Worm (Caenorhabditis elegans) whole organism, young adult: ENCODE measurements around the gene K11H12.8.
A peak's percentile ranks its signal among the peaks of the same experiment; 100 is the strongest.

Experiments used
- B0035.1 ChIP-seq: sonication (generic microtip); optimal IDR thresholded peaks from 2 replicates; lab custom pipeline; 2016; ENCODE audit warnings: missing genetic modification characterization, mild to moderate bottlenecking, missing compliant biosample characterization, missing genotype, missing genetic modification reagents
- B0261.1 ChIP-seq: sonication (generic microtip); optimal IDR thresholded peaks from 2 replicates; lab custom pipeline; 2016; ENCODE audit warnings: mild to moderate bottlenecking, missing genetic modification characterization, moderate library complexity, missing compliant biosample characterization
- F10E7.11 ChIP-seq: sonication (generic microtip); optimal IDR thresholded peaks from 2 replicates; lab custom pipeline; 2017; ENCODE audit warnings: mild to moderate bottlenecking, missing genetic modification characterization, moderate library complexity, missing compliant biosample characterization
- F33H1.4 ChIP-seq: fragments of 200-800 bp; sonication (Bioruptor generic); IDR thresholded peaks from 2 replicates; pipeline ENCODE4 v1.3.6; 2022; ENCODE audit warnings: missing genetic modification reagents, missing genetic modification characterization, missing compliant biosample characterization
- F49E8.2 ChIP-seq: sonication (generic microtip); optimal IDR thresholded peaks from 3 replicates; lab custom pipeline; 2017; ENCODE audit warnings: missing genetic modification characterization, mild to moderate bottlenecking, missing compliant biosample characterization, antibody characterized with exemption, moderate library complexity; ENCODE audit not compliant: insufficient read depth
- K11D2.4 ChIP-seq: fragments of 200-800 bp; sonication (Bioruptor generic); IDR thresholded peaks from 2 replicates; pipeline ENCODE4 v1.3.6; 2022; ENCODE audit warnings: missing genetic modification reagents, missing genetic modification characterization, missing compliant biosample characterization
- K12H6.12 ChIP-seq: fragments of 200-800 bp; sonication (Bioruptor generic); optimal IDR thresholded peaks from 2 replicates; lab custom pipeline; 2018; ENCODE audit warnings: mild to moderate bottlenecking, missing genetic modification characterization, missing compliant biosample characterization
- Y56A3A.18 ChIP-seq: fragments of 200-800 bp; sonication (Bioruptor generic); IDR thresholded peaks from 2 replicates; pipeline ENCODE4 v1.3.6; 2022; ENCODE audit warnings: missing genetic modification reagents, missing genetic modification characterization, missing compliant biosample characterization
- ZK185.1 ChIP-seq: sonication (generic microtip); optimal IDR thresholded peaks from 2 replicates; lab custom pipeline; 2016; ENCODE audit warnings: mild to moderate bottlenecking, missing genetic modification characterization, missing compliant biosample characterization; ENCODE audit not compliant: poor library complexity, severe bottlenecking
- attf-5 ChIP-seq: fragments of 200-800 bp; sonication (Bioruptor generic); optimal IDR thresholded peaks from 2 replicates; lab custom pipeline; 2018; ENCODE audit warnings: mild to moderate bottlenecking, missing genetic modification characterization, missing compliant biosample characterization
- ceh-79 ChIP-seq: sonication (generic microtip); optimal IDR thresholded peaks from 2 replicates; lab custom pipeline; 2017; ENCODE audit warnings: mild to moderate bottlenecking, missing genetic modification characterization, missing compliant biosample characterization
- ceh-91 ChIP-seq: fragments of 200-800 bp; sonication (Bioruptor generic); IDR thresholded peaks from 2 replicates; pipeline ENCODE4 v1.3.6; 2022; ENCODE audit warnings: missing genetic modification reagents, missing genetic modification characterization, missing compliant biosample characterization
- dox-1 ChIP-seq: fragments of 200-800 bp; sonication (Bioruptor generic); IDR thresholded peaks from 2 replicates; pipeline ENCODE4 v1.3.6; 2022; ENCODE audit warnings: missing genetic modification reagents, missing genetic modification characterization, missing compliant biosample characterization
- dpl-1 ChIP-seq: fragments of 150-350 bp; optimal IDR thresholded peaks from 2 replicates; lab custom pipeline; 2014; ENCODE audit warnings: missing biosample characterization, missing genetic modification reagents, missing genetic modification characterization
- egl-18 ChIP-seq: fragments of 200-800 bp; sonication (Bioruptor generic); IDR thresholded peaks from 2 replicates; pipeline ENCODE4 v1.3.6; 2022; ENCODE audit warnings: missing genetic modification reagents, missing genetic modification characterization, missing compliant biosample characterization
- egl-44 ChIP-seq: fragments of 200-800 bp; sonication (Bioruptor generic); IDR thresholded peaks from 2 replicates; pipeline ENCODE4 v1.3.6; 2022; ENCODE audit warnings: missing genetic modification reagents, missing genetic modification characterization, missing compliant biosample characterization
- ets-4 ChIP-seq: fragments of 200-800 bp; sonication (Bioruptor generic); optimal IDR thresholded peaks from 2 replicates; lab custom pipeline; 2018; ENCODE audit warnings: mild to moderate bottlenecking, missing genetic modification characterization, missing compliant biosample characterization
- hlh-12 ChIP-seq: sonication (generic microtip); optimal IDR thresholded peaks from 2 replicates; lab custom pipeline; 2016; ENCODE audit warnings: missing genetic modification characterization, missing compliant biosample characterization
- hmg-1.2 ChIP-seq: fragments of 200-800 bp; sonication (Bioruptor generic); IDR thresholded peaks from 2 replicates; pipeline ENCODE4 v1.3.6; 2022; ENCODE audit warnings: missing genetic modification reagents, missing genetic modification characterization, missing compliant biosample characterization
- hmg-20 ChIP-seq: fragments of 200-800 bp; sonication (Bioruptor generic); IDR thresholded peaks from 2 replicates; pipeline ENCODE4 v1.3.6; 2022; ENCODE audit warnings: missing genetic modification reagents, missing genetic modification characterization, missing compliant biosample characterization
- hsf-1 ChIP-seq: fragments of 200-800 bp; sonication (Bioruptor generic); IDR thresholded peaks from 2 replicates; pipeline ENCODE4 v1.3.6; 2022; ENCODE audit warnings: missing genetic modification reagents, missing genetic modification characterization, missing compliant biosample characterization
- lag-1 ChIP-seq: fragments of 200-800 bp; sonication (Bioruptor generic); IDR thresholded peaks from 2 replicates; pipeline ENCODE4 v1.3.6; 2022; ENCODE audit warnings: missing genetic modification reagents, missing genetic modification characterization, missing compliant biosample characterization
- lin-35 ChIP-seq, 3 experiments: fragments of 150-350 bp in 2 of 3; sonication (generic microtip) in 1 of 3; optimal IDR thresholded peaks; 2 replicates each; lab custom pipeline; 2014 to 2018; ENCODE audit warnings: missing biosample characterization in 3 of 3, missing genetic modification characterization in 3 of 3, missing genetic modification reagents in 3 of 3
- madf-10 ChIP-seq: sonication (generic microtip); optimal IDR thresholded peaks from 2 replicates; lab custom pipeline; 2016; ENCODE audit warnings: mild to moderate bottlenecking, missing genetic modification characterization, missing compliant biosample characterization
- mcd-1 ChIP-seq: fragments of 200-800 bp; sonication (Bioruptor generic); IDR thresholded peaks from 2 replicates; pipeline ENCODE4 v1.3.6; 2022; ENCODE audit warnings: missing genetic modification reagents, missing genetic modification characterization, missing compliant biosample characterization
- mxl-1 ChIP-seq: sonication (generic microtip); optimal IDR thresholded peaks from 2 replicates; lab custom pipeline; 2016; ENCODE audit warnings: missing genetic modification characterization, missing compliant biosample characterization
- nfya-2 ChIP-seq: fragments of 200-800 bp; sonication (Bioruptor generic); IDR thresholded peaks from 2 replicates; pipeline ENCODE4 v1.3.6; 2022; ENCODE audit warnings: missing genetic modification reagents, missing genetic modification characterization, missing compliant biosample characterization
- nhr-80 ChIP-seq: sonication (generic microtip); optimal IDR thresholded peaks from 2 replicates; lab custom pipeline; 2016; ENCODE audit warnings: missing genetic modification characterization, missing compliant biosample characterization
- rcor-1 ChIP-seq: fragments of 200-800 bp; sonication (Bioruptor generic); IDR thresholded peaks from 2 replicates; pipeline ENCODE4 v1.3.6; 2022; ENCODE audit warnings: missing genetic modification reagents, missing genetic modification characterization, missing compliant biosample characterization
- rec-8 ChIP-seq, 2 experiments: sonication (generic microtip); optimal IDR thresholded peaks; 2 replicates each; lab custom pipeline; 2016; ENCODE audit warnings: mild to moderate bottlenecking in 2 of 2, missing genetic modification characterization in 2 of 2, missing genetic modification reagents in 2 of 2, missing genotype in 2 of 2, missing biosample characterization in 1 of 2, missing compliant biosample characterization in 1 of 2, moderate library complexity in 1 of 2
- rpc-1 ChIP-seq, 2 experiments: fragments of 150-350 bp in 1 of 2; sonication (generic microtip) in 1 of 2; optimal IDR thresholded peaks; 2 replicates each; lab custom pipeline; 2014 to 2018; ENCODE audit warnings: missing biosample characterization in 1 of 2, missing genetic modification characterization in 1 of 2, missing genetic modification reagents in 1 of 2, missing genotype in 1 of 2
- sdz-38 ChIP-seq: sonication (generic microtip); optimal IDR thresholded peaks from 2 replicates; lab custom pipeline; 2016; ENCODE audit warnings: missing genotype, missing genetic modification characterization, missing compliant biosample characterization
- snpc-3.4 ChIP-seq: sonication (generic microtip); optimal IDR thresholded peaks from 2 replicates; lab custom pipeline; 2017; ENCODE audit warnings: missing genetic modification characterization, mild to moderate bottlenecking, missing compliant biosample characterization, antibody characterized with exemption, moderate library complexity, missing genotype, missing genetic modification reagents
- tbp1 ChIP-seq: fragments of 200-800 bp; sonication (Bioruptor generic); optimal IDR thresholded peaks from 2 replicates; lab custom pipeline; 2018; ENCODE audit warnings: mild to moderate bottlenecking, missing genetic modification characterization, missing compliant biosample characterization
- tlf-1 ChIP-seq: fragments of 200-800 bp; sonication (Bioruptor generic); optimal IDR thresholded peaks from 2 replicates; lab custom pipeline; 2018; ENCODE audit warnings: mild to moderate bottlenecking, missing genetic modification characterization, missing compliant biosample characterization
- unc-130 ChIP-seq: sonication (generic microtip); optimal IDR thresholded peaks from 2 replicates; lab custom pipeline; 2016; ENCODE audit warnings: missing genetic modification reagents, missing genetic modification characterization, missing compliant biosample characterization
- zfh-2 ChIP-seq: fragments of 200-800 bp; sonication (Bioruptor generic); conservative IDR thresholded peaks from 2 replicates; pipeline ENCODE4 v1.3.6; 2022; ENCODE audit warnings: missing genetic modification reagents, missing genetic modification characterization, missing compliant biosample characterization
- zim-3 ChIP-seq: sonication (generic microtip); optimal IDR thresholded peaks from 2 replicates; lab custom pipeline; 2017; ENCODE audit warnings: mild to moderate bottlenecking, missing genetic modification characterization, moderate library complexity, missing compliant biosample characterization
- ztf-25 ChIP-seq: fragments of 200-800 bp; sonication (Bioruptor generic); IDR thresholded peaks from 2 replicates; pipeline ENCODE4 v1.3.6; 2022; ENCODE audit warnings: missing genetic modification reagents, missing genetic modification characterization, missing compliant biosample characterization
- ztf-26 ChIP-seq: sonication (generic microtip); optimal IDR thresholded peaks from 2 replicates; lab custom pipeline; 2017; ENCODE audit warnings: missing genetic modification characterization, missing compliant biosample characterization

The K11H12.8 gene

ce11 chrIV:670455-670854 lies 15.3 kb downstream of the K11H12.8 start, which contains the start of gene K11H12.11:
TSS of gene K11H12.11 (minus strand) at chrIV:670555.
- TF ChIP-seq zfh-2 (GFP tag; lab: Robert Waterston, UW) (no peak), dpl-1 (GFP tag; lab: Kevin White, UChicago) (no peak), ceh-79 (tag; lab: Kevin White, UChicago) (no peak), ZK185.1 (tag; lab: Kevin White, UChicago) (no peak), egl-44 (GFP tag; lab: Robert Waterston, UW) (no peak), mcd-1 (no peak), lag-1 (GFP tag; lab: Robert Waterston, UW) (no peak), F10E7.11 (tag; lab: Kevin White, UChicago) (no peak), attf-5 (GFP tag; lab: Kevin White, UChicago) (no peak), zim-3 (tag; lab: Kevin White, UChicago) (no peak), ztf-25 (GFP tag; lab: Robert Waterston, UW) (no peak), hmg-20 (GFP tag; lab: Robert Waterston, UW) (no peak), hmg-1.2 (no peak), tlf-1 (GFP tag; lab: Kevin White, UChicago) (no peak), ztf-26 (no peak)

- TF ChIP-seq nhr-80 (tag; lab: Kevin White, UChicago) (peak; percentile 90), ets-4 (GFP tag; lab: Kevin White, UChicago) (peak; percentile 70), dox-1 (GFP tag; lab: Robert Waterston, UW) (peak; percentile 70), rcor-1 (GFP tag; lab: Robert Waterston, UW) (no peak)
These were observed 18.1 kb downstream of the K11H12.8 start, which contains the start of gene K11H12.3 for ce11 chrIV:673313-673712. TSS of gene K11H12.3 (minus strand) at chrIV:673480.

ce11 chrIV:675471-676159 lies 20.4 kb downstream of the K11H12.8 start, which contains the start of the genes K11H12.4 and K11H12.10:
TSS of gene K11H12.4 (minus strand) at chrIV:675883.
TSS of gene K11H12.10 (plus strand) at chrIV:676075.
- TF ChIP-seq nhr-80 (tag; lab: Kevin White, UChicago) (peak; percentile 57), B0261.1 (tag; lab: Kevin White, UChicago) (no peak), hlh-12 (tag; lab: Kevin White, UChicago) (no peak), Y56A3A.18 (GFP tag; lab: Robert Waterston, UW) (no peak), sdz-38 (tag; lab: Kevin White, UChicago) (no peak), rec-8 (tag; optimal IDR thresholded peaks at IDR 0.05; lab: Kevin White, UChicago) (no peak), dox-1 (GFP tag; lab: Robert Waterston, UW) (0 out of 2 replicates have a peak, but pooled peaks have one; percentile 16), B0035.1 (tag; lab: Kevin White, UChicago) (no peak)

ce11 chrIV:676280-676679 lies 21.1 kb downstream of the K11H12.8 start, which contains the start of gene K11H12.5:
TSS of gene K11H12.5 (plus strand) at chrIV:676580.
- TF ChIP-seq ceh-91 (GFP tag; lab: Robert Waterston, UW) (no peak), egl-18 (GFP tag; lab: Robert Waterston, UW) (no peak), B0261.1 (tag; lab: Kevin White, UChicago) (no peak), zim-3 (tag; lab: Kevin White, UChicago) (no peak), unc-130 (GFP tag; lab: Kevin White, UChicago) (no peak), hsf-1 (no peak), snpc-3.4 (no peak), hlh-12 (tag; lab: Kevin White, UChicago) (no peak), K11D2.4 (GFP tag; lab: Robert Waterston, UW) (no peak), rpc-1 (optimal IDR thresholded peaks at IDR 0.05; lab: Kevin White, UChicago) (no peak), rpc-1 (tag; optimal IDR thresholded peaks at IDR 0.05; lab: Kevin White, UChicago) (no peak), nfya-2 (GFP tag; lab: Robert Waterston, UW) (no peak), lin-35 (GFP tag; optimal IDR thresholded peaks at IDR 0.05; lab: Kevin White, UChicago) (no peak), K12H6.12 (tag; lab: Kevin White, UChicago) (no peak), nhr-80 (tag; lab: Kevin White, UChicago) (no peak), mxl-1 (no peak), madf-10 (tag; lab: Kevin White, UChicago) (no peak), F49E8.2 (tag; lab: Kevin White, UChicago) (no peak), F33H1.4 (GFP tag; lab: Robert Waterston, UW) (no peak), tbp1 (GFP tag; lab: Kevin White, UChicago) (no peak)
